Worm (Caenorhabditis elegans) whole organism, L4 larva: ENCODE results near the gene mlck-1.

Experiments
- D1046.2 ChIP-seq: fragments of 200-800 bp; sonication (Bioruptor generic); IDR thresholded peaks from 2 replicates; pipeline ENCODE4 v1.3.6; 2022; ENCODE audit warnings: missing genetic modification characterization, missing compliant biosample characterization
- R02D3.7 ChIP-seq: fragments of 150-350 bp; sonication (generic microtip); optimal IDR thresholded peaks from 3 replicates; lab custom pipeline; 2014; ENCODE audit warnings: missing biosample characterization, missing genetic modification characterization
- T26A8.4 ChIP-seq: fragments of 200-800 bp; sonication (Bioruptor generic); IDR thresholded peaks from 2 replicates; pipeline ENCODE4 v1.3.6; 2022; ENCODE audit warnings: missing genetic modification characterization, missing compliant biosample characterization
- Y5F2A.4 ChIP-seq: fragments of 200-800 bp; sonication (Bioruptor generic); optimal IDR thresholded peaks from 2 replicates; lab custom pipeline; 2018; ENCODE audit warnings: mild to moderate bottlenecking, missing genetic modification characterization, missing compliant biosample characterization
- Y75B8A.6 ChIP-seq: fragments of 200-800 bp; sonication (Bioruptor generic); IDR thresholded peaks from 2 replicates; pipeline ENCODE4 v1.3.6; 2022; ENCODE audit warnings: missing genetic modification reagents, missing genetic modification characterization, missing compliant biosample characterization
- aha-1 ChIP-seq: fragments of 150-350 bp; peaks from one replicate; lab custom pipeline; 2014; ENCODE audit warnings: missing biosample characterization, missing genetic modification characterization
- arid-1 ChIP-seq: fragments of 200-800 bp; sonication (Bioruptor generic); conservative IDR thresholded peaks from 2 replicates; pipeline ENCODE4 v1.3.6; 2022; ENCODE audit warnings: missing genetic modification reagents, missing genetic modification characterization, missing compliant biosample characterization
- ceh-82 ChIP-seq: sonication (generic microtip); optimal IDR thresholded peaks from 2 replicates; lab custom pipeline; 2017; ENCODE audit warnings: missing biosample characterization, missing genetic modification characterization
- ctbp-1 ChIP-seq: fragments of 200-800 bp; sonication (Bioruptor generic); IDR thresholded peaks from 2 replicates; pipeline ENCODE4 v1.3.6; 2022; ENCODE audit warnings: missing genetic modification reagents, missing genetic modification characterization, missing compliant biosample characterization
- daf-16 ChIP-seq, 3 experiments: sonication (generic microtip); optimal IDR thresholded peaks; 2 replicates each; lab custom pipeline; 2016 to 2017; ENCODE audit warnings: missing genetic modification characterization in 3 of 3, missing genetic modification reagents in 3 of 3, mild to moderate bottlenecking in 2 of 3, missing compliant biosample characterization in 2 of 3, missing biosample characterization in 1 of 3, moderate library complexity in 1 of 3
- dmd-8 ChIP-seq: fragments of 200-800 bp; sonication (Bioruptor generic); IDR thresholded peaks from 2 replicates; pipeline ENCODE4 v1.3.6; 2022; ENCODE audit warnings: missing genetic modification characterization, missing compliant biosample characterization
- dmd-9 ChIP-seq: fragments of 200-800 bp; sonication (Bioruptor generic); IDR thresholded peaks from 2 replicates; pipeline ENCODE4 v1.3.6; 2022; ENCODE audit warnings: missing genetic modification reagents, missing genetic modification characterization, missing compliant biosample characterization
- dve-1 ChIP-seq: sonication (generic microtip); optimal IDR thresholded peaks from 2 replicates; lab custom pipeline; 2017; ENCODE audit warnings: antibody characterized with exemption, mild to moderate bottlenecking, missing genetic modification characterization, missing compliant biosample characterization; ENCODE audit not compliant: insufficient read depth
- egl-27 ChIP-seq: sonication (generic microtip); optimal IDR thresholded peaks from 3 replicates; lab custom pipeline; 2017; ENCODE audit warnings: missing biosample characterization, missing genetic modification reagents, missing genetic modification characterization
- hif-1 ChIP-seq, 2 experiments: sonication (generic microtip); optimal IDR thresholded peaks; 2 replicates each; lab custom pipeline; 2016 to 2017; ENCODE audit warnings: missing compliant biosample characterization in 2 of 2, missing genetic modification characterization in 2 of 2, missing genetic modification reagents in 2 of 2, missing genotype in 2 of 2, mild to moderate bottlenecking in 1 of 2
- hlh-11 ChIP-seq: fragments of 200-800 bp; sonication (Bioruptor generic); optimal IDR thresholded peaks from 2 replicates; lab custom pipeline; 2018; ENCODE audit warnings: mild to moderate bottlenecking, missing genetic modification characterization, missing compliant biosample characterization
- lin-1 ChIP-seq: fragments of 200-800 bp; sonication (Bioruptor generic); IDR thresholded peaks from 2 replicates; pipeline ENCODE4 v1.3.6; 2022; ENCODE audit warnings: missing genetic modification reagents, missing genetic modification characterization, missing compliant biosample characterization
- lin-15B ChIP-seq: fragments of 150-350 bp; sonication (generic microtip); optimal IDR thresholded peaks from 3 replicates; lab custom pipeline; 2014; ENCODE audit warnings: missing biosample characterization, missing genetic modification characterization
- lin-39 ChIP-seq: fragments of 150-350 bp; optimal IDR thresholded peaks from 2 replicates; lab custom pipeline; 2014; ENCODE audit warnings: missing biosample characterization, missing genetic modification reagents, missing genetic modification characterization
- mep-1 ChIP-seq: fragments of 150-350 bp; sonication (generic microtip); optimal IDR thresholded peaks from 3 replicates; lab custom pipeline; 2014; ENCODE audit warnings: missing biosample characterization, missing genetic modification characterization
- mxl-2 ChIP-seq: fragments of 200-800 bp; sonication (Bioruptor generic); conservative IDR thresholded peaks from 2 replicates; pipeline ENCODE4 v1.3.6; 2022; ENCODE audit warnings: missing genetic modification reagents, missing genetic modification characterization, missing compliant biosample characterization
- mxl-3 ChIP-seq: fragments of 200-800 bp; sonication (Bioruptor generic); optimal IDR thresholded peaks from 2 replicates; lab custom pipeline; 2018; ENCODE audit warnings: mild to moderate bottlenecking, missing genetic modification characterization, missing compliant biosample characterization
- nhr-11 ChIP-seq: fragments of 150-350 bp; optimal IDR thresholded peaks from 2 replicates; lab custom pipeline; 2014; ENCODE audit warnings: missing biosample characterization, missing genetic modification characterization
- nhr-28 ChIP-seq: fragments of 150-350 bp; optimal IDR thresholded peaks from 2 replicates; lab custom pipeline; 2014; ENCODE audit warnings: missing biosample characterization, missing genetic modification characterization
- nhr-76 ChIP-seq: fragments of 150-350 bp; optimal IDR thresholded peaks from 2 replicates; lab custom pipeline; 2014; ENCODE audit warnings: missing biosample characterization, missing genetic modification characterization
- sdz-12 ChIP-seq: fragments of 200-800 bp; sonication (Bioruptor generic); optimal IDR thresholded peaks from 2 replicates; lab custom pipeline; 2018; ENCODE audit warnings: mild to moderate bottlenecking, missing genetic modification characterization, missing compliant biosample characterization
- skn-1 ChIP-seq: fragments of 150-350 bp; optimal IDR thresholded peaks from 2 replicates; lab custom pipeline; 2014; ENCODE audit warnings: missing biosample characterization, missing genetic modification characterization
- snpc-1.2 ChIP-seq: fragments of 200-800 bp; sonication (Bioruptor generic); IDR thresholded peaks from 2 replicates; pipeline ENCODE4 v1.3.6; 2022; ENCODE audit warnings: missing genetic modification reagents, missing genetic modification characterization, missing compliant biosample characterization
- snpc-4 ChIP-seq: fragments of 150-350 bp; optimal IDR thresholded peaks from 2 replicates; lab custom pipeline; 2014; ENCODE audit warnings: missing biosample characterization, missing genetic modification characterization
- spr-1 ChIP-seq: sonication (generic microtip); optimal IDR thresholded peaks from 2 replicates; lab custom pipeline; 2016; ENCODE audit warnings: mild to moderate bottlenecking, missing genetic modification characterization, missing compliant biosample characterization
- unc-62 ChIP-seq, 3 experiments: fragments of 150-350 bp in 1 of 3; sonication (generic microtip); optimal IDR thresholded peaks in 2 of 3; peaks in 1 of 3; 1 replicate in 1 of 3; 2 replicates in 2 of 3; lab custom pipeline; 2014 to 2017; ENCODE audit warnings: missing biosample characterization in 3 of 3, missing genetic modification characterization in 3 of 3, missing genetic modification reagents in 3 of 3, missing genotype in 1 of 3
- vab-7 ChIP-seq: fragments of 200-800 bp; sonication (Bioruptor generic); IDR thresholded peaks from 2 replicates; pipeline ENCODE4 v1.3.6; 2022; ENCODE audit warnings: missing genetic modification reagents, missing genetic modification characterization, missing compliant biosample characterization
- zip-11 ChIP-seq: fragments of 200-800 bp; sonication (Bioruptor generic); IDR thresholded peaks from 2 replicates; pipeline ENCODE4 v1.3.6; 2022; ENCODE audit warnings: missing genetic modification characterization, missing compliant biosample characterization
- zip-2 ChIP-seq: fragments of 150-350 bp; optimal IDR thresholded peaks from 2 replicates; lab custom pipeline; 2014; ENCODE audit warnings: missing biosample characterization, missing genetic modification characterization

mlck-1 gene

DNA sequence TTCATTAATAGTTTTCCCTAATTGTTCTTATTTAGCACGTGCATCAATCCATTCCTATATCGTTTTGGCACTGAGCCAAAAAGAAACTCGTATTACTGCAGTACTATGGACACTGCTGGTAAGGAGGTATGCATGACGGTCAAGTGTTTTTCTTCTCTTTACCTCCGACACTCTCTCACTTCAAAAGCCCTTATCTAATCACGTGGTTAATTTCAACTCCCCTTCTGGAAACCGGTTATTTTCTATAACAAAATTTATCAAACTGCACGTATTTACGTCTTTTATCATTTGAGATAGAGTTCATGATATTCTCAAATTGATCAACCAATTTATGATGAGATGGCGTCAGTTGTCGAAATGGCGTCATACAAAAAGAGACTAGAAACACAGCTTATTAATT lies 18.0 kb downstream of the mlck-1 start (continued):
- TF ChIP-seq lin-39 (tag; lab: Kevin White, UChicago) (no peak), hif-1 (tag; optimal IDR thresholded peaks at IDR 0.05; lab: Kevin White, UChicago) (peak; percentile 94 to 98), D1046.2 (GFP tag; lab: Robert Waterston, UW) (no peak), hlh-11 (peak; percentile 91), aha-1 (tag; lab: Kevin White, UChicago) (peak; percentile 100), skn-1 (no peak), zip-2 (tag; lab: Kevin White, UChicago) (peak; percentile 43)

DNA sequence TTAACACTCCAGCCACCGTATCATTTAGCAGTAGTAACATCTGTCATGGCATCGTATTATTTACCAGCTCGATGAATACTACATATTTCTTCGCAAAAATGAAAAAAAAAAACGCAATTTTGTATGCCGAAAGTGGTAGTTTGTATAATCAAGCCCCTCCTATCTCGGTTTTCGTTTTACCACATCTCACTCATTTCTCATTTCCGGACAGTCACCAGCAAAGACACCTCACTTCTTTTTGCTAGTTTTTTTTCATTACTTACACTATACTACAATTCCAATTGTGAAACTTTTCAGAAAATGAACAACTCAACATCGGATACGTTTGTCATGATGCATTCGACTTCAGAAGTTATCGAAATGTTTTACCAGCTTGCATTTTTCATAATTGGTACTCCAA lies 20.4 kb downstream of the mlck-1 start, which contains the start of gene gnrr-3:
gnrr-3 (plus strand) TSS at position 301 of the 400 bp plus-strand sequence.
- TF ChIP-seq dve-1, result no peak
- TF ChIP-seq snpc-1.2 (GFP tag; lab: Robert Waterston, UW), result no peak
- TF ChIP-seq ctbp-1 (GFP tag; lab: Robert Waterston, UW), result no peak

DNA sequence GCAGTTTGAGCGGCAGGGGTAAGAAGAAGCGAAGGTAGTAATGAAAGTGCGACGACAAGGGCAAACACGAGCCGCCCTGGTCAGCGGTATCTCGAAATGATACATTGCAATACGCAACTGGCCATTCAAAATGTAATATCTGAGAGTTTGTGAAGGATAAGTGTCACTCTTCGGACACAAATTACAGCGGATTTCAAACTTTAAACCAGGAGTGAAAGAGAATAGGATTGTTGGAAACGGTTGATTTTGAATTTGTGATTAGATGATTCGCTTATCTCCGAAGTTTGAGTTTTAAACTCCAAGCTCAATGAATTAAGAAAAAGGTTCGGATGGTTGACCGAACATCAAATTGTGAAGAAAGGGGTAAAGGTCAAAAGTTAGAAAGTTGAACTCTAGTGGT lies 22.3 kb downstream of the mlck-1 start, which contains the start of gene ZC374.2:
ZC374.2 (minus strand) TSS at position 101 of the 400 bp plus-strand sequence.
- no peak for TF ChIP-seq Y75B8A.6 (GFP tag; lab: Robert Waterston, UW)
- TF ChIP-seq mxl-3 (GFP tag; lab: Kevin White, UChicago), result no peak
- TF ChIP-seq egl-27 (tag; lab: Kevin White, UChicago), result no peak
- no peak for TF ChIP-seq R02D3.7 (tag; lab: Kevin White, UChicago)
- no peak for TF ChIP-seq daf-16 (GFP tag; optimal IDR thresholded peaks at IDR 0.05; lab: Kevin White, UChicago)
- no peak for TF ChIP-seq daf-16 (tag; optimal IDR thresholded peaks at IDR 0.05; lab: Kevin White, UChicago)
- no peak for TF ChIP-seq ceh-82 (tag; lab: Kevin White, UChicago)
- TF ChIP-seq lin-15B, result no peak
- TF ChIP-seq zip-11, result no peak
- no peak for TF ChIP-seq dmd-9 (GFP tag; lab: Robert Waterston, UW)
- TF ChIP-seq dmd-8 (GFP tag; lab: Robert Waterston, UW), result no peak
- TF ChIP-seq sdz-12 (GFP tag; lab: Kevin White, UChicago), result no peak
- no peak for TF ChIP-seq nhr-11 (tag; lab: Kevin White, UChicago)
- TF ChIP-seq hif-1 (tag; optimal IDR thresholded peaks at IDR 0.05; lab: Kevin White, UChicago), result no peak
- TF ChIP-seq Y5F2A.4, result no peak
- TF ChIP-seq lin-1 (GFP tag; lab: Robert Waterston, UW), result no peak

DNA sequence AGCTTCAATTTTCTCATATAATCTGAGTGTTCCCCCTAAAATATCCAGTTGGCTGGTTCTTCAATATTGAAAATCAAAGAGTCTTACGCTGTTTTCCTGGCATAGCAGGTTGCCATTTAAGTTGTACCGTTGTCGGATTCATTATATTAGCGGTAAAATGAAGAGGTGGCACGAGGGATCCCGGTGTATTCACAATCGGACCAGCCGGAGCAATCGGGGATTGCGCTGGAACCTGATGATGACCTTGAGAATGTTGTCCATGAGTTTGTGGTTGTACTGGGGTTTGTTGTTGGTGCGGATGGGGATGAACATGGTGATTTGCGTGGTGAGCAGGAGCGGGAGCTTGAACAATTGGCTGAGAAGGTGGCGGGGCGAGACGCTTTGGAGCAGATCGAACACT lies 25.1 kb downstream of the mlck-1 start:
- TF ChIP-seq skn-1 (no peak), aha-1 (tag; lab: Kevin White, UChicago) (peak; percentile 94)
- TF ChIP-seq, all 104 proteins: peak for 1

DNA sequence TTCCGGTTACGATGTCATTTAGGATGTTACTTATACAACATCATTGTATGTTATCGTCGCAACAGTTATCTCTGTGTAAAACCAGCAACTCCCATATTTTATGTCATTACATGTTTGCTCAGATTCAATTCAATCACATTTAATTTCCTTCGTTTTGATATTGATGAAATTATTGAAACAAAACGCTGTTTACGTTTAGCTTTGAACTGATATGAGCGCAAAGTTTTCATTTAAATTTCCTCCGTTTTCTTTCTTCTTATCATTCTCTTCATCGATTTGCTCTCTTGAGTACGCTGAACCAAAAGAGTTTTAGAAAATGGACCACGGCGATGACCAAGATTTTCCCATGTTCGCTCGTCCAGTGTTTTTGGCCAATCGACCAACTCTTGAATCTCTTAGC lies 38.8 kb downstream of the mlck-1 start, which contains the start of gene sek-6:
sek-6 (plus strand) TSS at position 315 of the 400 bp plus-strand sequence.
- TF ChIP-seq daf-16 (GFP tag; optimal IDR thresholded peaks at IDR 0.05; lab: Kevin White, UChicago) (no peak), daf-16 (tag; optimal IDR thresholded peaks at IDR 0.05; lab: Kevin White, UChicago) (peak; percentile 88), nhr-28 (tag; lab: Kevin White, UChicago) (no peak), spr-1 (tag; lab: Kevin White, UChicago) (no peak), unc-62 (GFP tag; optimal IDR thresholded peaks at IDR 0.05 in 1 of 2; lab: Kevin White, UChicago) (peak in 1 of 2 experiments; percentile 29), unc-62 (tag; optimal IDR thresholded peaks at IDR 0.05; lab: Kevin White, UChicago) (no peak)
- TF ChIP-seq, all 104 proteins: peak for 2

DNA sequence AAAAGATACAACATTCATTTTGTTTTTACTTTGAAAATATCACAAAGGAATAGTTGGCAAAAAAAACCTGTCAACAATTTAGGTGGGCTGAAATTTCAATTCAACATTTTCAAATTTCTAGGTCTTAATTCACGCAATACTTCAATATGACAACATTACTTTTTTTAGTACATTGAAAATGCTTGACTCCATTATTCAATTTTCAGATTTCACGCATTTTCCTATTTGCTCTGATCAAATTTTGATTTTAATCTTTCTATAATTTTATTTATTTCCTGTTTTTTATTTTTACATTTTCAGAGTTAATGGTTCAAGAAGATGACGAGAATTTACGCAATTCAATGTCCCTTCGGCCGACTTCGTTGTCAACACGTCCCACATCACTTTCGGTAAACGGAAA lies 42.0 kb downstream of the mlck-1 start, which contains the start of gene mkk-4:
mkk-4 (plus strand) TSS at position 301 of the 400 bp plus-strand sequence.
- TF ChIP-seq vab-7 (GFP tag; lab: Robert Waterston, UW) (no peak), snpc-1.2 (GFP tag; lab: Robert Waterston, UW) (no peak), nhr-76 (tag; lab: Kevin White, UChicago) (no peak), T26A8.4 (GFP tag; lab: Robert Waterston, UW) (no peak), snpc-4 (no peak), mxl-2 (GFP tag; lab: Robert Waterston, UW) (no peak), D1046.2 (GFP tag; lab: Robert Waterston, UW) (no peak), arid-1 (no peak), mep-1 (no peak)
